Fruit fly (Drosophila melanogaster): ENCODE results near the gene Nthl1.
A peak's percentile ranks its signal among the peaks of the same experiment; 100 is the strongest.

The Nthl1 gene

dm6 chr2L:20942206-20942863 is 14.7 kb upstream of the Nthl1 start:
- TF ChIP-seq Pif1B (GFP tag; optimal IDR thresholded peaks at IDR 0.05) (no peak), CG15710 (tag; optimal IDR thresholded peaks at IDR 0.05) (peak; percentile 50)

- no peak for TF ChIP-seq CG4496 (GFP tag; IDR thresholded peaks at IDR 0.05)
- peak; percentile 31 for TF ChIP-seq Snoo (tag; optimal IDR thresholded peaks at IDR 0.05)
- peak; percentile 32 for TF ChIP-seq CG14655 (GFP tag; optimal IDR thresholded peaks at IDR 0.05)
- peak; percentile 10 for TF ChIP-seq CG17806 (tag; optimal IDR thresholded peaks at IDR 0.05)
- peak; percentile 1 for TF ChIP-seq CG9948 (tag; optimal IDR thresholded peaks at IDR 0.05)
- no peak for TF ChIP-seq gl (tag; optimal IDR thresholded peaks at IDR 0.05)
- TF ChIP-seq CG8159 (tag; optimal IDR thresholded peaks at IDR 0.05): peak; percentile 50
- no peak for TF ChIP-seq CG10348 (GFP tag; IDR thresholded peaks at IDR 0.05)
- TF ChIP-seq rn (GFP tag; IDR thresholded peaks at IDR 0.05): no peak
- peak; percentile 43 for TF ChIP-seq CG15710 (tag; optimal IDR thresholded peaks at IDR 0.05)
- TF ChIP-seq Pif1B (GFP tag; optimal IDR thresholded peaks at IDR 0.05): no peak
- TF ChIP-seq Ets98B (GFP tag; IDR thresholded peaks at IDR 0.05): no peak
- no peak for TF ChIP-seq CG32121 (GFP tag; IDR thresholded peaks at IDR 0.05)
These were observed 13.1 kb upstream of the Nthl1 start for dm6 chr2L:20940738-20941137.

dm6 chr2L:20939632-20940031 is 12.0 kb upstream of the Nthl1 start:
- TF ChIP-seq Snoo (tag; optimal IDR thresholded peaks at IDR 0.05) (peak; percentile 24), rn (GFP tag; IDR thresholded peaks at IDR 0.05) (no peak), CG14655 (GFP tag; optimal IDR thresholded peaks at IDR 0.05) (peak; percentile 30), CG15710 (tag; optimal IDR thresholded peaks at IDR 0.05) (no peak), CG34367 (tag; optimal IDR thresholded peaks at IDR 0.05) (no peak), CG8301 (tag; optimal IDR thresholded peaks at IDR 0.05) (no peak), CG10348 (GFP tag; IDR thresholded peaks at IDR 0.05) (no peak), CG9948 (tag; optimal IDR thresholded peaks at IDR 0.05) (peak; percentile 34), EcR (GFP tag; optimal IDR thresholded peaks at IDR 0.05) (no peak), CG17806 (tag; optimal IDR thresholded peaks at IDR 0.05) (peak; percentile 14), CG8159 (tag; optimal IDR thresholded peaks at IDR 0.05) (peak; percentile 18), CG32121 (GFP tag; IDR thresholded peaks at IDR 0.05) (no peak), CG13204 (GFP tag; optimal IDR thresholded peaks at IDR 0.05) (no peak), gl (tag; optimal IDR thresholded peaks at IDR 0.05) (no peak), fd96Ca (GFP tag; IDR thresholded peaks at IDR 0.05) (no peak), Ets98B (GFP tag; IDR thresholded peaks at IDR 0.05) (no peak), Pif1B (GFP tag; optimal IDR thresholded peaks at IDR 0.05) (no peak), Pif1A (GFP tag; optimal IDR thresholded peaks at IDR 0.05) (no peak), CG4496 (GFP tag; IDR thresholded peaks at IDR 0.05) (0 out of 3 replicates have a peak, but pooled peaks have one; percentile 53), D1 (tag; optimal IDR thresholded peaks at IDR 0.05) (no peak), CG12605 (GFP tag; IDR thresholded peaks at IDR 0.05) (no peak)

dm6 chr2L:20937395-20937794 is 9.7 kb upstream of the Nthl1 start:
- TF ChIP-seq CG10348 (GFP tag; IDR thresholded peaks at IDR 0.05) (no peak), rn (GFP tag; IDR thresholded peaks at IDR 0.05) (no peak)

- TF ChIP-seq D1 (tag; optimal IDR thresholded peaks at IDR 0.05) (no peak), Ets98B (GFP tag; IDR thresholded peaks at IDR 0.05) (no peak), CG32121 (GFP tag; IDR thresholded peaks at IDR 0.05) (no peak), CG14655 (GFP tag; optimal IDR thresholded peaks at IDR 0.05) (peak; percentile 49), CG8159 (tag; optimal IDR thresholded peaks at IDR 0.05) (peak; percentile 49), CG9948 (tag; optimal IDR thresholded peaks at IDR 0.05) (peak; percentile 46), CG15710 (tag; optimal IDR thresholded peaks at IDR 0.05) (peak; percentile 45), CG17806 (tag; optimal IDR thresholded peaks at IDR 0.05) (peak; percentile 42), Snoo (tag; optimal IDR thresholded peaks at IDR 0.05) (peak; percentile 1), CG34367 (tag; optimal IDR thresholded peaks at IDR 0.05) (peak; percentile 13), CG8301 (tag; optimal IDR thresholded peaks at IDR 0.05) (peak; percentile 38), Pif1A (GFP tag; optimal IDR thresholded peaks at IDR 0.05) (peak; percentile 46), CG4496 (GFP tag; IDR thresholded peaks at IDR 0.05) (no peak), Pif1B (GFP tag; optimal IDR thresholded peaks at IDR 0.05) (peak; percentile 35), CG13204 (GFP tag; optimal IDR thresholded peaks at IDR 0.05) (no peak), CG10348 (GFP tag; IDR thresholded peaks at IDR 0.05) (no peak), gl (tag; optimal IDR thresholded peaks at IDR 0.05) (no peak)
These were observed 8.8 kb upstream of the Nthl1 start for dm6 chr2L:20936420-20936819.

- TF ChIP-seq CG12605 (GFP tag; IDR thresholded peaks at IDR 0.05) (peak; percentile 38), Pif1B (GFP tag; optimal IDR thresholded peaks at IDR 0.05) (no peak), CG13204 (GFP tag; optimal IDR thresholded peaks at IDR 0.05) (peak; percentile 74), CG8159 (tag; optimal IDR thresholded peaks at IDR 0.05) (no peak), D1 (tag; optimal IDR thresholded peaks at IDR 0.05) (no peak), EcR (GFP tag; optimal IDR thresholded peaks at IDR 0.05) (peak; percentile 96), CG14655 (GFP tag; optimal IDR thresholded peaks at IDR 0.05) (no peak), gl (tag; optimal IDR thresholded peaks at IDR 0.05) (peak; percentile 29)
These were observed 8.4 kb upstream of the Nthl1 start for dm6 chr2L:20936061-20936390.

All from whole organism, pupa.